Worm (Caenorhabditis elegans) whole organism, L3 larva: ENCODE results near the gene pes-8.

ENCODE experiments used
- R02D3.7 ChIP-seq: fragments of 150-350 bp; optimal IDR thresholded peaks from 2 replicates; lab custom pipeline; 2014; ENCODE audit warnings: missing biosample characterization, missing genetic modification characterization
- ama-1 ChIP-seq: fragments of 150-350 bp; optimal IDR thresholded peaks from 2 replicates; lab custom pipeline; 2018
- elt-1 ChIP-seq: fragments of 150-350 bp; optimal IDR thresholded peaks from 2 replicates; lab custom pipeline; 2014; ENCODE audit warnings: missing biosample characterization, missing genetic modification characterization
- elt-2 ChIP-seq: sonication (generic microtip); optimal IDR thresholded peaks from 2 replicates; lab custom pipeline; 2016; ENCODE audit warnings: missing genetic modification reagents, mild to moderate bottlenecking, missing genetic modification characterization, missing compliant biosample characterization
- fos-1 ChIP-seq: fragments of 150-350 bp; optimal IDR thresholded peaks from 2 replicates; lab custom pipeline; 2014; ENCODE audit warnings: missing biosample characterization, missing genetic modification characterization
- lin-39 ChIP-seq: fragments of 150-350 bp; optimal IDR thresholded peaks from 2 replicates; lab custom pipeline; 2018; ENCODE audit warnings: missing biosample characterization, missing genetic modification reagents, missing genetic modification characterization
- nhr-23 ChIP-seq: fragments of 150-350 bp; optimal IDR thresholded peaks from 2 replicates; lab custom pipeline; 2014; ENCODE audit warnings: missing biosample characterization, missing genetic modification reagents, missing genetic modification characterization
- nhr-237 ChIP-seq: fragments of 150-350 bp; optimal IDR thresholded peaks from 2 replicates; lab custom pipeline; 2014; ENCODE audit warnings: missing biosample characterization, missing genetic modification characterization
- nhr-76 ChIP-seq: fragments of 150-350 bp; sonication (generic microtip); optimal IDR thresholded peaks from 5 replicates; lab custom pipeline; 2014; ENCODE audit warnings: missing biosample characterization, missing genetic modification characterization
- unc-62 ChIP-seq: fragments of 150-350 bp; sonication (generic microtip); optimal IDR thresholded peaks from 4 replicates; lab custom pipeline; 2014; ENCODE audit warnings: missing biosample characterization, missing genetic modification reagents, missing genetic modification characterization
- ztf-11 ChIP-seq: fragments of 150-350 bp; optimal IDR thresholded peaks from 2 replicates; lab custom pipeline; 2014; ENCODE audit warnings: missing biosample characterization, missing genetic modification characterization

DNA sequence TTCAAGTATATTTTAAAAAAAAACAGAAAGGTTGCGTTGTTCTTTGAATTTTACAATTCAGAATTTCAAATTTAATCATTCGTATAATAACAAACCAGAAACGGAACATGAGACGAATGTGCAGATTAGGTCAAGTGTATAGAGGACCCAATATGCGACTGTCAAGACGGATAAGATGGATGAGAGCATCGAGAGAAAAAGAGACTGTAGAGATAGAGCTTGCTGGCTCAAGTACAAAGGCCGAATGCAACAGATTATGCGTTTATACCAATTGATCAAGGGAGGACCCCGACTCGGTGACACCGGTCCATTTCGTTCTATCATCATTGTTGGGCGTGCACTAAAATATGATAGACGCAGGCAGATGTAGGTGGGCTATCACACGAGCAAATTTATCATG is 21.3 kb upstream of the pes-8 start:
- TF ChIP-seq lin-39 (tag; lab: Kevin White, UChicago) (no peak), ztf-11 (tag; lab: Kevin White, UChicago) (no peak), unc-62 (GFP tag; lab: Kevin White, UChicago) (no peak), nhr-23 (tag; lab: Kevin White, UChicago) (no peak), nhr-237 (tag; lab: Kevin White, UChicago) (no peak), ama-1 (lab: Kevin White, UChicago) (no peak), nhr-76 (tag; lab: Kevin White, UChicago) (no peak), elt-1 (tag; lab: Kevin White, UChicago) (no peak), fos-1 (tag; lab: Kevin White, UChicago) (no peak), R02D3.7 (no peak), elt-2 (no peak)
